Fruit fly (Drosophila melanogaster): ENCODE measurements around the gene Poxm.
A peak's percentile ranks its signal among the peaks of the same experiment; 100 is the strongest.

Poxm gene

DNA sequence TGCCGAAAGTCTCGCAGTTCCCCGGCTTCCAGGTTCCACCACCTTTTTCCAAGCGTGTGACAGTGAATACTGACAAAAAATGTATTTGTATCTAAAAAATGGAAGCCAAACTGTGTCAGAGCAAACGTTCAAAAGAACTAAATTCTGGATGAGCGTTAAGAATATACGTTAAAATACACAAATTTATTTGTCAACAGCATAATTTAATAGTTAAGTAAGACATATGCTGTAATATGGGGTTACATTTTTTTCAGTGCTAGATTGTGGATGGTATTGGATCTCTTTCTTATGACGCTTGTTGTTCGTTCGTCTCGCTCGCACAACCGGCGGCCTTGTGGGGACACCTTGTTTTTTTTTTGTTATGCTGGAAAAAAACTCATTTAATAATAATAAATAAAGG is 22.0 kb upstream of the Poxm start (continued):
- TF ChIP-seq unc-4 (GFP tag; IDR thresholded peaks at IDR 0.05; ENCODE audit: partially characterized antibody) (no peak), gce (GFP tag; IDR thresholded peaks at IDR 0.05) (peak; percentile 89), al (GFP tag; IDR thresholded peaks at IDR 0.05) (peak; percentile 97), Atf6 (GFP tag; IDR thresholded peaks at IDR 0.05) (peak; percentile 97), repo (GFP tag; optimal IDR thresholded peaks at IDR 0.05) (peak; percentile 96), zfh1 (GFP tag; IDR thresholded peaks at IDR 0.05) (peak; percentile 93), CG7963 (GFP tag; IDR thresholded peaks at IDR 0.05; ENCODE audit: partially characterized antibody) (no peak), CG10654 (GFP tag; optimal IDR thresholded peaks at IDR 0.05) (peak; percentile 93), lmd (GFP tag; IDR thresholded peaks at IDR 0.05) (peak; percentile 96), CG31388 (GFP tag; optimal IDR thresholded peaks at IDR 0.05) (peak; percentile 88), sens-2 (GFP tag; IDR thresholded peaks at IDR 0.05) (peak; percentile 78; the same call in 1 of the 2 replicates), NFAT (GFP tag; IDR thresholded peaks at IDR 0.05) (peak; percentile 95), Lpt (GFP tag; optimal IDR thresholded peaks at IDR 0.05) (no peak), klu (GFP tag; IDR thresholded peaks at IDR 0.05) (peak; percentile 92), Opbp (GFP tag; IDR thresholded peaks at IDR 0.05; ENCODE audit: partially characterized antibody) (no peak), Sry-β (GFP tag; optimal IDR thresholded peaks at IDR 0.05) (no peak), CG3995 (GFP tag; optimal IDR thresholded peaks at IDR 0.05) (peak; percentile 56), ems (GFP tag; optimal IDR thresholded peaks at IDR 0.05) (peak; percentile 95), CG6689 (GFP tag; IDR thresholded peaks at IDR 0.05) (peak; percentile 94), CoRest (tag; optimal IDR thresholded peaks at IDR 0.05) (peak; percentile 92), Ptx1 (GFP tag; IDR thresholded peaks at IDR 0.05) (peak; percentile 96), CG2875 (GFP tag; optimal IDR thresholded peaks at IDR 0.05) (peak; percentile 87), CG18764 (GFP tag; optimal IDR thresholded peaks at IDR 0.05) (peak; percentile 92), CG17186 (GFP tag; optimal IDR thresholded peaks at IDR 0.05) (peak; percentile 29), E2f1 (GFP tag; IDR thresholded peaks at IDR 0.05) (peak; percentile 93), ATbp (GFP tag; optimal IDR thresholded peaks at IDR 0.05) (peak; percentile 94), phol (tag; optimal IDR thresholded peaks at IDR 0.05) (peak; percentile 91), Hr51 (GFP tag; optimal IDR thresholded peaks at IDR 0.05) (peak; percentile 94 to 97), ac (GFP tag; optimal IDR thresholded peaks at IDR 0.05) (peak; percentile 70), CG1024 (GFP tag; IDR thresholded peaks at IDR 0.05) (peak; percentile 73), nmo (GFP tag; optimal IDR thresholded peaks at IDR 0.05) (peak; percentile 89), Oaz (GFP tag; IDR thresholded peaks at IDR 0.05) (peak; percentile 88), Dip2 (GFP tag; IDR thresholded peaks at IDR 0.05) (peak; percentile 28; the same call in 1 of the 2 replicates), fd3F (GFP tag; optimal IDR thresholded peaks at IDR 0.05) (peak; percentile 93), lilli (GFP tag; optimal IDR thresholded peaks at IDR 0.05) (peak; percentile 98), twi (tag; optimal IDR thresholded peaks at IDR 0.05) (peak; percentile 16), CG10147 (GFP tag; optimal IDR thresholded peaks at IDR 0.05) (peak; percentile 97), CG18262 (tag; optimal IDR thresholded peaks at IDR 0.05) (peak; percentile 86), pb (GFP tag; optimal IDR thresholded peaks at IDR 0.05) (peak; percentile 96), kah (GFP tag; optimal IDR thresholded peaks at IDR 0.05) (peak; percentile 44), chm (GFP tag; IDR thresholded peaks at IDR 0.05) (peak; percentile 93), MESR4 (GFP tag; optimal IDR thresholded peaks at IDR 0.05) (peak; percentile 63), lov (optimal IDR thresholded peaks at IDR 0.05) (no peak), lov (GFP tag; IDR thresholded peaks at IDR 0.05) (peak; percentile 63; the same call in 2 of the 3 replicates), pnt (GFP tag; optimal IDR thresholded peaks at IDR 0.05) (peak; percentile 95), pum (GFP tag; optimal IDR thresholded peaks at IDR 0.05) (peak; percentile 94), CG16815 (GFP tag; optimal IDR thresholded peaks at IDR 0.05) (peak; percentile 79), CG18599 (GFP tag; optimal IDR thresholded peaks at IDR 0.05) (peak; percentile 98), cg (GFP tag; optimal IDR thresholded peaks at IDR 0.05) (no peak), eyg (GFP tag; optimal IDR thresholded peaks at IDR 0.05) (peak; percentile 96), CG2120 (GFP tag; optimal IDR thresholded peaks at IDR 0.05) (peak; percentile 99)
